Worm (Caenorhabditis elegans) whole organism, L3 larva: ENCODE data around the gene K10B4.1.

Experiments
- ceh-9 ChIP-seq: sonication (generic microtip); optimal IDR thresholded peaks from 2 replicates; lab custom pipeline; 2018; ENCODE audit warnings: missing biosample characterization, missing genetic modification characterization
- daf-12 ChIP-seq: fragments of 150-350 bp; optimal IDR thresholded peaks from 2 replicates; lab custom pipeline; 2014; ENCODE audit warnings: missing biosample characterization, missing genetic modification reagents, missing genetic modification characterization
- elt-3 ChIP-seq, 3 experiments: fragments of 150-350 bp in 1 of 3; sonication (generic microtip) in 2 of 3; optimal IDR thresholded peaks; 2 replicates in 2 of 3; 4 replicates in 1 of 3; lab custom pipeline; 2014 to 2017; ENCODE audit warnings: missing biosample characterization in 3 of 3, missing genetic modification characterization in 3 of 3
- fos-1 ChIP-seq: fragments of 150-350 bp; optimal IDR thresholded peaks from 2 replicates; lab custom pipeline; 2014; ENCODE audit warnings: missing biosample characterization, missing genetic modification characterization
- nhr-28 ChIP-seq: fragments of 150-350 bp; optimal IDR thresholded peaks from 2 replicates; lab custom pipeline; 2014; ENCODE audit warnings: missing biosample characterization, missing genetic modification characterization
- snpc-4 ChIP-seq: fragments of 150-350 bp; optimal IDR thresholded peaks from 2 replicates; lab custom pipeline; 2014; ENCODE audit warnings: missing biosample characterization, missing genetic modification characterization
- unc-62 ChIP-seq: fragments of 150-350 bp; sonication (generic microtip); optimal IDR thresholded peaks from 4 replicates; lab custom pipeline; 2014; ENCODE audit warnings: missing biosample characterization, missing genetic modification reagents, missing genetic modification characterization
- zag-1 ChIP-seq: fragments of 150-350 bp; optimal IDR thresholded peaks from 2 replicates; lab custom pipeline; 2014; ENCODE audit warnings: missing biosample characterization, missing genetic modification characterization

- no peak for TF ChIP-seq zag-1 (tag; lab: Kevin White, UChicago)
- no peak for TF ChIP-seq elt-3 (tag; optimal IDR thresholded peaks at IDR 0.05; lab: Kevin White, UChicago)
- TF ChIP-seq ceh-9 (tag; lab: Kevin White, UChicago) = no peak
- no peak for TF ChIP-seq unc-62 (GFP tag; lab: Kevin White, UChicago)
- TF ChIP-seq snpc-4 (tag; lab: Kevin White, UChicago) = no peak
- no peak for TF ChIP-seq daf-12 (tag; lab: Kevin White, UChicago)
- TF ChIP-seq fos-1 = no peak
- TF ChIP-seq nhr-28 (tag; lab: Kevin White, UChicago) = no peak
These were observed 13.3 kb upstream of the K10B4.1 start for ce11 chrII:122008-122407.
